Fruit fly (Drosophila melanogaster): ENCODE results near the gene Abca3.

Abca3 gene

dm6 chrX:21339476-21339931, 33.0 kb upstream of the Abca3 start, which contains the start of the genes tty and fliI (continued):
- TF ChIP-seq Sox15 (GFP tag; optimal IDR thresholded peaks at IDR 0.05): peak; percentile 86
- peak; percentile 56 for TF ChIP-seq vri (GFP tag; optimal IDR thresholded peaks at IDR 0.05)
- TF ChIP-seq CG11294 (GFP tag; IDR thresholded peaks at IDR 0.05): peak; percentile 89
- TF ChIP-seq Eip78C (GFP tag): peak; percentile 94
- peak; percentile 86 for TF ChIP-seq CG10631 (GFP tag; optimal IDR thresholded peaks at IDR 0.05)
- TF ChIP-seq svp (GFP tag): peak; percentile 92
- peak; percentile 74 for TF ChIP-seq Hr38 (GFP tag; optimal IDR thresholded peaks at IDR 0.05)
- TF ChIP-seq cyc (GFP tag; optimal IDR thresholded peaks at IDR 0.05): peak; percentile 91
- peak; percentile 88 for TF ChIP-seq spab (GFP tag; optimal IDR thresholded peaks at IDR 0.05)
- peak; percentile 84 for TF ChIP-seq CG10669 (GFP tag; optimal IDR thresholded peaks at IDR 0.05)
- TF ChIP-seq Hr39 (GFP tag; optimal IDR thresholded peaks at IDR 0.05): peak; percentile 93
- TF ChIP-seq dac (GFP tag; optimal IDR thresholded peaks at IDR 0.05): peak; percentile 85
- TF ChIP-seq salr (GFP tag; optimal IDR thresholded peaks at IDR 0.05): peak; percentile 75 to 88
- peak; percentile 63 for TF ChIP-seq fd85E (GFP tag; optimal IDR thresholded peaks at IDR 0.05)
- TF ChIP-seq Gug (GFP tag; IDR thresholded peaks at IDR 0.05): peak; percentile 92
- peak; percentile 90 for TF ChIP-seq Hr4 (GFP tag; optimal IDR thresholded peaks at IDR 0.05)
- TF ChIP-seq esn (GFP tag; optimal IDR thresholded peaks at IDR 0.05): peak; percentile 88
- TF ChIP-seq Lpt (GFP tag; optimal IDR thresholded peaks at IDR 0.05): peak; percentile 78
- peak; percentile 88 for TF ChIP-seq CG1621 (tag; optimal IDR thresholded peaks at IDR 0.05)
- TF ChIP-seq OdsH (GFP tag; optimal IDR thresholded peaks at IDR 0.05): peak; percentile 91
- TF ChIP-seq CG6163 (GFP tag; IDR thresholded peaks at IDR 0.05): peak; percentile 95
- TF ChIP-seq acj6 (GFP tag; optimal IDR thresholded peaks at IDR 0.05): peak; percentile 85

DNA sequence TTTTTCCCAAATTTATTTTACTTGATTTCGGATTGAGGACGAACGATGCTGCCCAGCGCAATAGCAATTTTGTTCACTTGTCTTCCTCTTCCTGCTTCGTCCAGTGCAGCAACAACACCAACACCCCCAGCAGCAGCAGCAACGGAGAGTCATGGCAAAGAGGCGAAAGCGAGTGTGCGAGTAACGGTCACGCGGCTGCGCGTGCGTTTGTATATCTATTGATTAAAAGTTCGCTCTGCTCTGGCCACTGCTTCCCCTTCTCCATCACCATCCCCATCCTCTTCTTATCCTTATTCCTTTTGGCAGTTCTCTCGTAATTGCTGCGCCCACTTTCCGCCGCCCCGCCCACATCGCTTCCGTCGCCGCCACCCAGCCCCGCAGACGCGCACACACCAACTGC, 31.7 kb upstream of the Abca3 start:
- TF ChIP-seq Hr39 (GFP tag; optimal IDR thresholded peaks at IDR 0.05) (no peak), CG16779 (tag; optimal IDR thresholded peaks at IDR 0.05) (no peak), cyc (GFP tag; optimal IDR thresholded peaks at IDR 0.05) (no peak), CG6276 (GFP tag; optimal IDR thresholded peaks at IDR 0.05) (no peak)

DNA sequence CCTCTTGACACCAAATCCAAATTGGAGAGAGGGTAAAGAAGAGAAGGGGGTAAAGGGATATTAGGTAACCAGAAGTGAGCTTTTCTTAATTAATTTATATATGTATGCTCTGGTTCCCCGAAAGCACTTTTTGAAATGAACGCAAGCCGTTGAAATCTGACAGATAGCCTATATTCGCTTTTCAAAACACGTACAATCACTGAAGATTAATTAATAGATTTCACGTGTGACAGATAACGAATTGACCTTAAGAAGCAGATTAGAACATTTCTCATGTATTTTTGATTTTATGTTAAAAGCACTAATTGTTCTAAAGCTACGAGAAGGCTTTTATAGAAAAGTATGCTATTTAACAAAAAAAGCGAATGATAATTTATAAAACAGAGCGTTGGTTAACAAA, 30.6 kb upstream of the Abca3 start:
- TF ChIP-seq CG6808 (GFP tag; optimal IDR thresholded peaks at IDR 0.05) (no peak), Ets96B (tag; optimal IDR thresholded peaks at IDR 0.05) (no peak), CG6792 (GFP tag; optimal IDR thresholded peaks at IDR 0.05) (no peak)

DNA sequence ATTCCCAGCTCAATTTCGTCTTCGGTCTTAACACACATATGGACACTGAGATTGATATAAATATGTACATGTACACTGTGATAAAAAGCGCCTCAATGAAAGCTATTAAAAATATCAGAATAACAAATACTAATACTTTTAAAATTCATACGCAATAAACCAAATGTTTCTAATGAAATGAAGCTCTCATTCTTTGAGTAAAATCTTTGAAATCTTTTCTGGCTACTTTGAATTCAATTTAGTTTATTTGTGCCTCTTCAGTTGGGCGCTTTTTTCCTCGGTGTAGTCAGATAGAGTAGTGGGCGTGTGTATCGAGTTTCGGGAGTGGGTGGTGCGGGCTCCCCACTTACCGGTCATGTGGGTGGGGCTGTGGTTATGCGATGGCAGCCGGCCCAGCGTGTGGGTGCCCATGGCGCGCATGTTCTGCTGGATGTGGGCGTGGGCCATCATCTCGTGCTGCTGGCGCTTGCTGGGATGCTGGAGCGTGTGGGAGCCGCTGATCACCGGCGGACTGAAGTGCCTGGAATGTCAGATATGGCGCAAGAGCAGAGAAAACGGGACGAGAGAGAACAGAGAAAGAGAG, 28.1 kb upstream of the Abca3 start:
- TF ChIP-seq CG10669 (GFP tag; optimal IDR thresholded peaks at IDR 0.05) (no peak), fd59A (GFP tag; optimal IDR thresholded peaks at IDR 0.05) (no peak), esn (GFP tag; optimal IDR thresholded peaks at IDR 0.05) (no peak), OdsH (GFP tag; optimal IDR thresholded peaks at IDR 0.05) (no peak), CG3032 (tag; optimal IDR thresholded peaks at IDR 0.05) (no peak), CG6792 (GFP tag; optimal IDR thresholded peaks at IDR 0.05) (no peak)

dm6 chrX:21333135-21333534, 26.7 kb upstream of the Abca3 start:
- TF ChIP-seq CG6792 (GFP tag; optimal IDR thresholded peaks at IDR 0.05): no peak
- TF ChIP-seq fd59A (GFP tag; optimal IDR thresholded peaks at IDR 0.05): no peak
- no peak for TF ChIP-seq topi (GFP tag; optimal IDR thresholded peaks at IDR 0.05)
- TF ChIP-seq lz (GFP tag; optimal IDR thresholded peaks at IDR 0.05): no peak
- no peak for TF ChIP-seq esn (GFP tag; optimal IDR thresholded peaks at IDR 0.05)
- no peak for TF ChIP-seq CG1621 (tag; optimal IDR thresholded peaks at IDR 0.05)
- no peak for TF ChIP-seq CG4318 (GFP tag; optimal IDR thresholded peaks at IDR 0.05)
- no peak for TF ChIP-seq CG3919 (GFP tag; optimal IDR thresholded peaks at IDR 0.05)
- TF ChIP-seq Hr38 (GFP tag; optimal IDR thresholded peaks at IDR 0.05): no peak
- TF ChIP-seq salr (GFP tag; optimal IDR thresholded peaks at IDR 0.05): no peak
- TF ChIP-seq Blimp-1 (GFP tag; optimal IDR thresholded peaks at IDR 0.05): no peak
- TF ChIP-seq Smox (GFP tag; optimal IDR thresholded peaks at IDR 0.05): no peak

Data from whole organism, prepupa.